Fruit fly (Drosophila melanogaster): ENCODE measurements around the gene CG11927.
A peak's percentile ranks its signal among the peaks of the same experiment; 100 is the strongest.

CG11927 gene

dm6 chr2L:4822258-4822657 is 25.3 kb upstream of the CG11927 start:
- TF ChIP-seq CG17385 (GFP tag; optimal IDR thresholded peaks at IDR 0.05) (peak; percentile 59), Hsf (GFP tag; optimal IDR thresholded peaks at IDR 0.05) (no peak), zfh1 (GFP tag; IDR thresholded peaks at IDR 0.05) (peak; percentile 16; the same call in 1 of the 3 replicates), crol (GFP tag; IDR thresholded peaks at IDR 0.05) (0 out of 2 replicates have a peak, but pooled peaks have one; percentile 40), CG11696 (GFP tag; IDR thresholded peaks at IDR 0.05) (peak; percentile 36; the same call in 1 of the 2 replicates), cg (GFP tag; optimal IDR thresholded peaks at IDR 0.05) (peak; percentile 25), p53 (GFP tag; optimal IDR thresholded peaks at IDR 0.05) (peak; percentile 67), CG9876 (GFP tag; optimal IDR thresholded peaks at IDR 0.05) (no peak), H15 (GFP tag; IDR thresholded peaks at IDR 0.05) (peak; percentile 25; the same call in 1 of the 3 replicates), Lpt (GFP tag; optimal IDR thresholded peaks at IDR 0.05) (no peak)

dm6 chr2L:4823797-4824196 is 23.8 kb upstream of the CG11927 start:
- TF ChIP-seq sim (GFP tag; IDR thresholded peaks at IDR 0.05), result no peak
- TF ChIP-seq ewg (GFP tag; optimal IDR thresholded peaks at IDR 0.05), result no peak
- no peak for TF ChIP-seq dysf (GFP tag; IDR thresholded peaks at IDR 0.05)
- TF ChIP-seq chif (GFP tag; optimal IDR thresholded peaks at IDR 0.05), result no peak
- TF ChIP-seq CG4282 (GFP tag; optimal IDR thresholded peaks at IDR 0.05), result no peak
- TF ChIP-seq tll (GFP tag; optimal IDR thresholded peaks at IDR 0.05), result peak in 1 of 2 experiments; percentile 76
- TF ChIP-seq CG12391 (tag; optimal IDR thresholded peaks at IDR 0.05), result no peak
- TF ChIP-seq tio (GFP tag; optimal IDR thresholded peaks at IDR 0.05), result no peak
- peak; percentile 10 for TF ChIP-seq kni (GFP tag; optimal IDR thresholded peaks at IDR 0.05)
- no peak for TF ChIP-seq CG18619 (GFP tag; optimal IDR thresholded peaks at IDR 0.05)
- TF ChIP-seq pum (GFP tag; optimal IDR thresholded peaks at IDR 0.05), result no peak
- TF ChIP-seq sens-2 (GFP tag; IDR thresholded peaks at IDR 0.05), result no peak
- TF ChIP-seq Med (GFP tag), result no peak
- no peak for TF ChIP-seq caup (GFP tag; optimal IDR thresholded peaks at IDR 0.05; ENCODE audit: severe bottlenecking)
- TF ChIP-seq CG8089 (GFP tag; optimal IDR thresholded peaks at IDR 0.05), result no peak
- no peak for TF ChIP-seq lilli (GFP tag; optimal IDR thresholded peaks at IDR 0.05)
- TF ChIP-seq Gsc (GFP tag; IDR thresholded peaks at IDR 0.05), result no peak
- no peak for TF ChIP-seq Bgb (GFP tag; IDR thresholded peaks at IDR 0.05; ENCODE audit: partially characterized antibody)
- TF ChIP-seq shn (GFP tag; optimal IDR thresholded peaks at IDR 0.05), result no peak
- peak; percentile 36 for TF ChIP-seq twi (tag; optimal IDR thresholded peaks at IDR 0.05)
- TF ChIP-seq MTF-1 (GFP tag; optimal IDR thresholded peaks at IDR 0.05; ENCODE audit: borderline replicate concordance), result no peak
- peak; percentile 68 for TF ChIP-seq cad (GFP tag; optimal IDR thresholded peaks at IDR 0.05)
- TF ChIP-seq CG2202 (tag; optimal IDR thresholded peaks at IDR 0.05), result no peak
- TF ChIP-seq CG33557 (GFP tag; optimal IDR thresholded peaks at IDR 0.05), result no peak
- TF ChIP-seq Lpt (GFP tag; optimal IDR thresholded peaks at IDR 0.05), result no peak
- TF ChIP-seq CG13775 (GFP tag; optimal IDR thresholded peaks at IDR 0.05), result no peak
- no peak for TF ChIP-seq CG4730 (GFP tag; IDR thresholded peaks at IDR 0.05)
- TF ChIP-seq prd (optimal IDR thresholded peaks at IDR 0.05), result no peak
- TF ChIP-seq prd (GFP tag; IDR thresholded peaks at IDR 0.05), result 0 out of 3 replicates have a peak, but pooled peaks have one; percentile 29
- peak; percentile 90 for TF ChIP-seq zen (tag; optimal IDR thresholded peaks at IDR 0.05)
- TF ChIP-seq Nf-YC (tag; optimal IDR thresholded peaks at IDR 0.05), result no peak
- TF ChIP-seq CG7928 (GFP tag; optimal IDR thresholded peaks at IDR 0.05), result no peak
- no peak for TF ChIP-seq CG8944 (GFP tag; optimal IDR thresholded peaks at IDR 0.05)
- no peak for TF ChIP-seq insv (GFP tag; optimal IDR thresholded peaks at IDR 0.05)
- TF ChIP-seq br (optimal IDR thresholded peaks at IDR 0.05), result no peak
- peak; percentile 77 for TF ChIP-seq CG15479 (GFP tag; optimal IDR thresholded peaks at IDR 0.05)
- 0 out of 2 replicates have a peak, but pooled peaks have one; percentile 11 for TF ChIP-seq danr (GFP tag; IDR thresholded peaks at IDR 0.05)
